Fruit fly (Drosophila melanogaster) whole organism, embryonic: ENCODE measurements around the gene CG15803.

ENCODE experiments used
- Adf1 ChIP-seq: fragments of 200-800 bp; sonication (Bioruptor generic); IDR thresholded peaks from 2 replicates; pipeline ENCODE4 v1.3.6; 2022; ENCODE audit warnings: missing biosample characterization, missing genetic modification characterization
- Antp ChIP-seq: fragments of 200-800 bp; sonication (Bioruptor generic); optimal IDR thresholded peaks from 3 replicates; lab custom pipeline; 2016; ENCODE audit warnings: missing biosample characterization, missing genetic modification characterization
- Bgb ChIP-seq: fragments of 200-800 bp; sonication (Bioruptor generic); IDR thresholded peaks from 2 replicates; pipeline ENCODE4 v1.3.6; 2022; ENCODE audit warnings: missing biosample characterization, missing genetic modification characterization; ENCODE audit not compliant: partially characterized antibody
- Blimp-1 ChIP-seq: fragments of 200-800 bp; sonication (Bioruptor generic); optimal IDR thresholded peaks from 3 replicates; lab custom pipeline; 2018; ENCODE audit warnings: missing biosample characterization, missing genetic modification characterization, mild to moderate bottlenecking, moderate library complexity, missing genetic modification reagents
- CG10543 ChIP-seq: fragments of 200-800 bp; sonication (Bioruptor generic); optimal IDR thresholded peaks from 3 replicates; lab custom pipeline; 2017; ENCODE audit warnings: missing biosample characterization, mild to moderate bottlenecking, missing genetic modification characterization, moderate library complexity
- CG12942 ChIP-seq: fragments of 200-800 bp; sonication (Bioruptor generic); optimal IDR thresholded peaks from 3 replicates; lab custom pipeline; 2016; ENCODE audit warnings: missing biosample characterization, missing genetic modification characterization
- CG13287 ChIP-seq: fragments of 200-800 bp; sonication (Bioruptor generic); IDR thresholded peaks from 2 replicates; pipeline ENCODE4 v1.3.6; 2022; ENCODE audit warnings: missing biosample characterization, missing genetic modification characterization; ENCODE audit not compliant: partially characterized antibody
- CG1603 ChIP-seq: fragments of 200-800 bp; sonication (Bioruptor generic); optimal IDR thresholded peaks from 2 replicates; lab custom pipeline; 2019; ENCODE audit warnings: missing biosample characterization, mild to moderate bottlenecking, missing genetic modification characterization, moderate library complexity
- CG17359 ChIP-seq: fragments of 200-800 bp; sonication (Bioruptor generic); optimal IDR thresholded peaks from 3 replicates; lab custom pipeline; 2018; ENCODE audit warnings: missing biosample characterization, mild to moderate bottlenecking, missing genetic modification characterization, moderate library complexity
- CG2120 ChIP-seq: fragments of 200-800 bp; sonication (Bioruptor generic); optimal IDR thresholded peaks from 3 replicates; lab custom pipeline; 2016; ENCODE audit warnings: missing biosample characterization, missing genetic modification characterization
- CG30403 ChIP-seq: fragments of 200-800 bp; sonication (Bioruptor generic); optimal IDR thresholded peaks from 3 replicates; lab custom pipeline; 2016; ENCODE audit warnings: missing biosample characterization, missing genetic modification characterization
- CG31388 ChIP-seq: fragments of 200-800 bp; sonication (Bioruptor generic); optimal IDR thresholded peaks from 2 replicates; lab custom pipeline; 2016; ENCODE audit warnings: missing biosample characterization, missing genetic modification characterization
- CG3726 ChIP-seq: fragments of 200-800 bp; sonication (Bioruptor generic); IDR thresholded peaks from 3 replicates; pipeline ENCODE4, ENCODE4 v1.3.6; 2022; ENCODE audit warnings: missing biosample characterization, missing genetic modification characterization
- CG4328 ChIP-seq: fragments of 200-800 bp; sonication (Bioruptor generic); optimal IDR thresholded peaks from 3 replicates; lab custom pipeline; 2017; ENCODE audit warnings: missing biosample characterization, missing genetic modification reagents, missing genetic modification characterization
- CG7372 ChIP-seq: fragments of 200-800 bp; sonication (Bioruptor generic); IDR thresholded peaks from 2 replicates; pipeline ENCODE4 v1.3.6; 2022; ENCODE audit warnings: missing biosample characterization, missing genetic modification characterization
- CG9876 ChIP-seq: fragments of 200-800 bp; sonication (Bioruptor generic); optimal IDR thresholded peaks from 2 replicates; lab custom pipeline; 2016; ENCODE audit warnings: missing biosample characterization, missing genetic modification characterization
- Ets65A ChIP-seq: fragments of 200-800 bp; sonication (Bioruptor generic); peaks from one replicate; lab custom pipeline; 2016; ENCODE audit warnings: missing biosample characterization, missing genetic modification characterization
- Fer1 ChIP-seq: fragments of 200-800 bp; sonication (Bioruptor generic); optimal IDR thresholded peaks from 2 replicates; lab custom pipeline; 2017; ENCODE audit warnings: missing biosample characterization, mild to moderate bottlenecking, missing genetic modification characterization
- Gug ChIP-seq: fragments of 200-800 bp; sonication (Bioruptor generic); IDR thresholded peaks from 4 replicates; pipeline ENCODE4 v1.3.6; 2022; ENCODE audit warnings: missing biosample characterization, missing genetic modification characterization
- H2.0 ChIP-seq: fragments of 200-800 bp; sonication (Bioruptor generic); IDR thresholded peaks from 2 replicates; pipeline ENCODE4 v1.3.6; 2022; ENCODE audit warnings: missing biosample characterization, missing genetic modification characterization
- HHEX ChIP-seq: fragments of 200-800 bp; sonication (Bioruptor generic); optimal IDR thresholded peaks from 3 replicates; lab custom pipeline; 2017; ENCODE audit warnings: missing biosample characterization, mild to moderate bottlenecking, missing genetic modification characterization, missing genetic modification reagents
- Hmx ChIP-seq: fragments of 200-800 bp; sonication (Bioruptor generic); optimal IDR thresholded peaks from 2 replicates; lab custom pipeline; 2016; ENCODE audit warnings: missing biosample characterization, missing genetic modification characterization
- Jarid2 ChIP-seq: fragments of 200-800 bp; sonication (Bioruptor generic); optimal IDR thresholded peaks from 3 replicates; lab custom pipeline; 2017; ENCODE audit warnings: mild to moderate bottlenecking, missing biosample characterization, missing genetic modification reagents, missing genetic modification characterization
- MBD-R2 ChIP-seq: fragments of 200-800 bp; sonication (Bioruptor generic); IDR thresholded peaks from 2 replicates; pipeline ENCODE4 v1.3.6; 2022; ENCODE audit warnings: missing biosample characterization, missing genetic modification characterization
- Mad ChIP-seq: fragments of 200-800 bp; sonication (Bioruptor generic); optimal IDR thresholded peaks from 2 replicates; lab custom pipeline; 2016; ENCODE audit warnings: missing biosample characterization, missing genetic modification characterization
- Pdp1 ChIP-seq, 2 experiments: fragments of 200-800 bp; sonication (Bioruptor generic); optimal IDR thresholded peaks; 3 replicates each; lab custom pipeline; 2016; ENCODE audit warnings: missing biosample characterization in 2 of 2, missing genetic modification characterization in 2 of 2, mild to moderate bottlenecking in 1 of 2, moderate library complexity in 1 of 2
- Rfx ChIP-seq: fragments of 200-800 bp; sonication (Bioruptor generic); IDR thresholded peaks from 2 replicates; pipeline ENCODE4 v1.3.6; 2022; ENCODE audit warnings: missing biosample characterization, missing genetic modification characterization
- Scr ChIP-seq: fragments of 200-800 bp; sonication (Bioruptor generic); IDR thresholded peaks from 2 replicates; pipeline ENCODE4 v1.3.6; 2022; ENCODE audit warnings: missing biosample characterization, missing genetic modification characterization; ENCODE audit not compliant: partially characterized antibody
- Side ChIP-seq: fragments of 200-800 bp; sonication (Bioruptor generic); optimal IDR thresholded peaks from 2 replicates; lab custom pipeline; 2016; ENCODE audit warnings: missing biosample characterization, missing genetic modification characterization
- Sry-δ ChIP-seq: fragments of 200-800 bp; sonication (Bioruptor generic); optimal IDR thresholded peaks from 2 replicates; lab custom pipeline; 2016; ENCODE audit warnings: missing biosample characterization, missing genetic modification characterization
- Trl ChIP-seq, 3 experiments: fragments of >200 bp in 2 of 3; fragments of 200-800 bp in 1 of 3; sonication (Bioruptor generic) in 1 of 3; optimal IDR thresholded peaks; 2 replicates in 1 of 3; 3 replicates in 2 of 3; lab custom pipeline; 2016 to 2017; ENCODE audit warnings: missing biosample characterization in 1 of 3, missing genetic modification characterization in 1 of 3
- br ChIP-seq: fragments of >200 bp; optimal IDR thresholded peaks from 2 replicates; lab custom pipeline; 2017
- crc ChIP-seq: fragments of 200-800 bp; sonication (Bioruptor generic); optimal IDR thresholded peaks from 2 replicates; lab custom pipeline; 2016; ENCODE audit warnings: missing biosample characterization, missing genetic modification characterization
- dm ChIP-seq: fragments of 200-800 bp; sonication (Bioruptor generic); optimal IDR thresholded peaks from 3 replicates; lab custom pipeline; 2016; ENCODE audit warnings: missing biosample characterization, missing genetic modification characterization
- eve ChIP-seq, 2 experiments: fragments of >200 bp; optimal IDR thresholded peaks; 2 replicates each; lab custom pipeline; 2017; ENCODE audit warnings: missing biosample characterization in 2 of 2, missing genetic modification characterization in 2 of 2
- gce ChIP-seq: fragments of 200-800 bp; sonication (Bioruptor generic); IDR thresholded peaks from 3 replicates; pipeline ENCODE4 v1.3.6; 2022; ENCODE audit warnings: missing biosample characterization, missing genetic modification characterization
- hkb ChIP-seq, 2 experiments: fragments of 200-800 bp in 1 of 2; fragments of >200 bp in 1 of 2; sonication (Bioruptor generic) in 1 of 2; IDR thresholded peaks in 1 of 2; optimal IDR thresholded peaks in 1 of 2; 2 replicates each; pipeline versions ENCODE4 v1.3.6 to Lab custom; 2017 to 2022; ENCODE audit warnings: missing biosample characterization in 1 of 2, missing genetic modification characterization in 1 of 2
- insv ChIP-seq, 2 experiments: fragments of 200-800 bp; sonication (Bioruptor generic); optimal IDR thresholded peaks; 3 replicates each; lab custom pipeline; 2016 to 2018; ENCODE audit warnings: missing biosample characterization in 2 of 2, missing genetic modification characterization in 2 of 2
- luna ChIP-seq: fragments of 200-800 bp; sonication (Bioruptor generic); optimal IDR thresholded peaks from 2 replicates; lab custom pipeline; 2016; ENCODE audit warnings: missing biosample characterization, missing genetic modification characterization
- p53 ChIP-seq: fragments of 200-800 bp; sonication (Bioruptor generic); optimal IDR thresholded peaks from 2 replicates; lab custom pipeline; 2016; ENCODE audit warnings: missing biosample characterization, missing genetic modification characterization
- pnt ChIP-seq: fragments of 200-800 bp; sonication (Bioruptor generic); optimal IDR thresholded peaks from 3 replicates; lab custom pipeline; 2016; ENCODE audit warnings: missing biosample characterization, missing genetic modification characterization
- prd ChIP-seq, 3 experiments: fragments of >200 bp in 2 of 3; fragments of 200-800 bp in 1 of 3; sonication (Bioruptor generic) in 1 of 3; optimal IDR thresholded peaks in 2 of 3; IDR thresholded peaks in 1 of 3; 2 replicates in 2 of 3; 3 replicates in 1 of 3; pipeline versions ENCODE4 v1.3.6 to Lab custom; 2017 to 2022; ENCODE audit warnings: missing biosample characterization in 1 of 3, missing genetic modification characterization in 1 of 3
- psq ChIP-seq: fragments of 200-800 bp; sonication (Bioruptor generic); optimal IDR thresholded peaks from 2 replicates; lab custom pipeline; 2017; ENCODE audit warnings: missing biosample characterization, missing genetic modification characterization
- ro ChIP-seq: fragments of 200-800 bp; sonication (Bioruptor generic); IDR thresholded peaks from 2 replicates; pipeline ENCODE4 v1.3.6; 2022; ENCODE audit warnings: missing biosample characterization, missing genetic modification characterization
- sc ChIP-seq, 3 experiments: fragments of >200 bp in 2 of 3; fragments of 200-800 bp in 1 of 3; sonication (Bioruptor generic) in 1 of 3; optimal IDR thresholded peaks; 2 replicates in 2 of 3; 3 replicates in 1 of 3; lab custom pipeline; 2017; ENCODE audit warnings: mild to moderate bottlenecking in 1 of 3, missing biosample characterization in 1 of 3, missing genetic modification characterization in 1 of 3, missing genetic modification reagents in 1 of 3
- scrt ChIP-seq: fragments of 200-800 bp; sonication (Bioruptor generic); optimal IDR thresholded peaks from 2 replicates; lab custom pipeline; 2018; ENCODE audit warnings: missing biosample characterization, mild to moderate bottlenecking, missing genetic modification characterization, moderate library complexity
- sd ChIP-seq: fragments of 200-800 bp; sonication (Bioruptor generic); optimal IDR thresholded peaks from 3 replicates; lab custom pipeline; 2018; ENCODE audit warnings: missing biosample characterization, mild to moderate bottlenecking, missing genetic modification characterization, moderate library complexity
- sens ChIP-seq: fragments of 200-800 bp; sonication (Bioruptor generic); peaks from one replicate; lab custom pipeline; 2016; ENCODE audit warnings: missing biosample characterization, missing genetic modification characterization
- ttk ChIP-seq: fragments of 200-800 bp; sonication (Bioruptor generic); IDR thresholded peaks from 2 replicates; pipeline ENCODE4 v2.1.2; 2022; ENCODE audit warnings: missing biosample characterization, missing genetic modification characterization
- unpg ChIP-seq: fragments of 200-800 bp; sonication (Bioruptor generic); optimal IDR thresholded peaks from 3 replicates; lab custom pipeline; 2018; ENCODE audit warnings: missing biosample characterization, mild to moderate bottlenecking, missing genetic modification characterization, moderate library complexity

The CG15803 gene

dm6 chr3R:18314320-18314719, 46.2 kb downstream of the CG15803 start, which contains the start of gene PKD (continued):
- TF ChIP-seq ttk (no peak), CG12942 (GFP tag; lab: Kevin White, UChicago) (no peak), Sry-δ (GFP tag; lab: Kevin White, UChicago) (no peak), p53 (GFP tag; lab: Kevin White, UChicago) (no peak), eve (GFP tag; optimal IDR thresholded peaks at IDR 0.05; lab: Kevin White, UChicago) (no peak), Ets65A (GFP tag; lab: Kevin White, UChicago) (no peak), hkb (optimal IDR thresholded peaks at IDR 0.05; lab: Kevin White, UChicago) (no peak), hkb (GFP tag; IDR thresholded peaks at IDR 0.05; lab: Robert Waterston, UW) (0 out of 2 replicates have a peak, but pooled peaks have one; percentile 13), crc (GFP tag; lab: Kevin White, UChicago) (no peak), CG3726 (GFP tag; lab: Robert Waterston, UW) (0 out of 3 replicates have a peak, but pooled peaks have one; percentile 23), Mad (GFP tag; lab: Kevin White, UChicago) (no peak), CG17359 (no peak), sd (tag; lab: Kevin White, UChicago) (peak; percentile 71), CG30403 (GFP tag; lab: Kevin White, UChicago) (no peak), ro (no peak), pnt (no peak), sc (optimal IDR thresholded peaks at IDR 0.05; lab: Kevin White, UChicago) (no peak), sc (GFP tag; optimal IDR thresholded peaks at IDR 0.05; lab: Kevin White, UChicago) (no peak), H2.0 (GFP tag; lab: Robert Waterston, UW) (no peak), Trl (optimal IDR thresholded peaks at IDR 0.05; lab: Kevin White, UChicago) (peak in 1 of 2 experiments; percentile 56), Trl (GFP tag; optimal IDR thresholded peaks at IDR 0.05; lab: Kevin White, UChicago) (no peak), CG4328 (GFP tag; lab: Kevin White, UChicago) (no peak), CG31388 (GFP tag; lab: Kevin White, UChicago) (no peak), CG7372 (GFP tag; lab: Robert Waterston, UW) (no peak), gce (GFP tag; lab: Robert Waterston, UW) (no peak), psq (no peak), Side (GFP tag; lab: Kevin White, UChicago) (no peak), Adf1 (GFP tag; lab: Robert Waterston, UW) (peak; percentile 28; the same call in 1 of the 2 replicates), br (lab: Kevin White, UChicago) (no peak), Pdp1 (GFP tag; optimal IDR thresholded peaks at IDR 0.05; lab: Kevin White, UChicago) (no peak), Gug (GFP tag; lab: Robert Waterston, UW) (no peak), Blimp-1 (GFP tag; lab: Kevin White, UChicago) (no peak), luna (GFP tag; lab: Kevin White, UChicago) (no peak), HHEX (no peak), prd (optimal IDR thresholded peaks at IDR 0.05; lab: Kevin White, UChicago) (no peak), prd (GFP tag; IDR thresholded peaks at IDR 0.05; lab: Robert Waterston, UW) (0 out of 3 replicates have a peak, but pooled peaks have one; percentile 16), scrt (GFP tag; lab: Kevin White, UChicago) (peak; percentile 41), CG2120 (GFP tag; lab: Kevin White, UChicago) (no peak), unpg (GFP tag; lab: Kevin White, UChicago) (no peak), Bgb (no peak), CG9876 (GFP tag; lab: Kevin White, UChicago) (no peak), Hmx (GFP tag; lab: Kevin White, UChicago) (no peak), Jarid2 (peak; percentile 10), CG10543 (GFP tag; lab: Kevin White, UChicago) (peak; percentile 16), MBD-R2 (GFP tag; lab: Robert Waterston, UW) (no peak), insv (GFP tag; optimal IDR thresholded peaks at IDR 0.05; lab: Kevin White, UChicago) (no peak), CG13287 (GFP tag; lab: Robert Waterston, UW) (peak; percentile 8; the same call in 1 of the 2 replicates), Antp (no peak), Scr (GFP tag; lab: Robert Waterston, UW) (peak; percentile 9; the same call in 1 of the 2 replicates), Fer1 (GFP tag; lab: Kevin White, UChicago) (no peak), sens (GFP tag; lab: Kevin White, UChicago) (no peak), dm (no peak), CG1603 (tag; lab: Kevin White, UChicago) (no peak), Rfx (peak; percentile 28; the same call in 1 of the 2 replicates)
